Worm (Caenorhabditis elegans) whole organism, late embryonic: Measurements from ENCODE around the gene Y73C8C.4.

ENCODE experiments used
- K02D7.2 ChIP-seq: sonication (generic microtip); optimal IDR thresholded peaks from 2 replicates; lab custom pipeline; 2017; ENCODE audit warnings: mild to moderate bottlenecking, missing genetic modification characterization, missing compliant biosample characterization
- K09A11.1 ChIP-seq: sonication (generic microtip); optimal IDR thresholded peaks from 2 replicates; lab custom pipeline; 2017; ENCODE audit warnings: antibody characterized with exemption, mild to moderate bottlenecking, missing genetic modification characterization, missing compliant biosample characterization; ENCODE audit not compliant: insufficient read depth
- ahr-1 ChIP-seq: sonication (generic microtip); optimal IDR thresholded peaks from 2 replicates; lab custom pipeline; 2016; ENCODE audit warnings: missing genetic modification characterization, missing compliant biosample characterization
- ceh-14 ChIP-seq: sonication (generic microtip); optimal IDR thresholded peaks from 2 replicates; lab custom pipeline; 2016; ENCODE audit warnings: missing genotype, missing genetic modification characterization, missing compliant biosample characterization
- ceh-18 ChIP-seq: sonication (generic microtip); optimal IDR thresholded peaks from 2 replicates; lab custom pipeline; 2016; ENCODE audit warnings: missing genetic modification characterization, missing compliant biosample characterization
- ceh-2 ChIP-seq: sonication (generic microtip); optimal IDR thresholded peaks from 2 replicates; lab custom pipeline; 2016; ENCODE audit warnings: missing genotype, missing genetic modification characterization, missing compliant biosample characterization
- ceh-6 ChIP-seq: fragments of 200-800 bp; sonication (Bioruptor generic); optimal IDR thresholded peaks from 2 replicates; lab custom pipeline; 2018; ENCODE audit warnings: mild to moderate bottlenecking, missing genetic modification characterization, missing compliant biosample characterization
- ets-4 ChIP-seq: sonication (generic microtip); optimal IDR thresholded peaks from 2 replicates; lab custom pipeline; 2016; ENCODE audit warnings: missing genetic modification characterization, missing compliant biosample characterization
- fkh-10 ChIP-seq: fragments of 150-350 bp; optimal IDR thresholded peaks from 2 replicates; lab custom pipeline; 2014; ENCODE audit warnings: missing biosample characterization, missing genetic modification reagents, missing genetic modification characterization
- fkh-6 ChIP-seq: sonication (generic microtip); optimal IDR thresholded peaks from 2 replicates; lab custom pipeline; 2016; ENCODE audit warnings: missing genetic modification characterization, missing compliant biosample characterization
- hlh-30 ChIP-seq: sonication (generic microtip); optimal IDR thresholded peaks from 2 replicates; lab custom pipeline; 2017; ENCODE audit warnings: antibody characterized with exemption, missing genetic modification characterization, missing compliant biosample characterization; ENCODE audit not compliant: insufficient read depth
- hlh-6 ChIP-seq: sonication (generic microtip); optimal IDR thresholded peaks from 2 replicates; lab custom pipeline; 2016; ENCODE audit warnings: missing genotype, missing genetic modification characterization, missing compliant biosample characterization
- hlh-8 ChIP-seq: sonication (generic microtip); optimal IDR thresholded peaks from 2 replicates; lab custom pipeline; 2016; ENCODE audit warnings: missing genotype, missing genetic modification characterization, missing compliant biosample characterization
- lim-6 ChIP-seq: sonication (generic microtip); optimal IDR thresholded peaks from 2 replicates; lab custom pipeline; 2016; ENCODE audit warnings: missing genetic modification characterization, missing compliant biosample characterization
- lin-11 ChIP-seq: fragments of 200-800 bp; sonication (Bioruptor generic); optimal IDR thresholded peaks from 2 replicates; lab custom pipeline; 2018; ENCODE audit warnings: mild to moderate bottlenecking, missing genetic modification characterization, missing compliant biosample characterization
- npax-4 ChIP-seq: sonication (generic microtip); optimal IDR thresholded peaks from 2 replicates; lab custom pipeline; 2016; ENCODE audit warnings: missing genetic modification characterization, missing compliant biosample characterization
- pag-3 ChIP-seq: sonication (generic microtip); optimal IDR thresholded peaks from 2 replicates; lab custom pipeline; 2016; ENCODE audit warnings: missing compliant biosample characterization, missing genetic modification characterization, borderline replicate concordance
- pat-9 ChIP-seq: fragments of 200-800 bp; sonication (Bioruptor generic); optimal IDR thresholded peaks from 2 replicates; lab custom pipeline; 2018; ENCODE audit warnings: mild to moderate bottlenecking, missing genetic modification characterization, moderate library complexity, missing compliant biosample characterization
- pros-1 ChIP-seq: fragments of 150-350 bp; optimal IDR thresholded peaks from 2 replicates; lab custom pipeline; 2014; ENCODE audit warnings: missing biosample characterization, missing genetic modification reagents, missing genetic modification characterization
- rnt-1 ChIP-seq: sonication (generic microtip); optimal IDR thresholded peaks from 2 replicates; lab custom pipeline; 2016; ENCODE audit warnings: missing genetic modification characterization, missing compliant biosample characterization
- sdc-2 ChIP-seq: sonication (generic microtip); optimal IDR thresholded peaks from 2 replicates; lab custom pipeline; 2016; ENCODE audit warnings: missing genotype, missing genetic modification characterization, missing compliant biosample characterization
- tbx-2 ChIP-seq: sonication (generic microtip); optimal IDR thresholded peaks from 2 replicates; lab custom pipeline; 2016; ENCODE audit warnings: missing genetic modification characterization, missing compliant biosample characterization
- unc-3 ChIP-seq, 2 experiments: fragments of 200-800 bp in 1 of 2; sonication (Bioruptor generic) in 1 of 2; sonication (generic microtip) in 1 of 2; conservative IDR thresholded peaks in 1 of 2; optimal IDR thresholded peaks in 1 of 2; 2 replicates each; pipeline versions ENCODE4 v1.3.6 to Lab custom; 2016 to 2022; ENCODE audit warnings: missing compliant biosample characterization in 2 of 2, missing genetic modification characterization in 2 of 2, missing genetic modification reagents in 1 of 2
- unc-86 ChIP-seq: sonication (generic microtip); optimal IDR thresholded peaks from 2 replicates; lab custom pipeline; 2016; ENCODE audit warnings: missing genetic modification characterization, missing compliant biosample characterization
- zip-5 ChIP-seq: sonication (generic microtip); optimal IDR thresholded peaks from 2 replicates; lab custom pipeline; 2016; ENCODE audit warnings: missing genetic modification characterization, missing compliant biosample characterization
- ztf-16 ChIP-seq: sonication (generic microtip); optimal IDR thresholded peaks from 2 replicates; lab custom pipeline; 2017; ENCODE audit warnings: missing genetic modification characterization, missing compliant biosample characterization

The Y73C8C.4 gene

DNA sequence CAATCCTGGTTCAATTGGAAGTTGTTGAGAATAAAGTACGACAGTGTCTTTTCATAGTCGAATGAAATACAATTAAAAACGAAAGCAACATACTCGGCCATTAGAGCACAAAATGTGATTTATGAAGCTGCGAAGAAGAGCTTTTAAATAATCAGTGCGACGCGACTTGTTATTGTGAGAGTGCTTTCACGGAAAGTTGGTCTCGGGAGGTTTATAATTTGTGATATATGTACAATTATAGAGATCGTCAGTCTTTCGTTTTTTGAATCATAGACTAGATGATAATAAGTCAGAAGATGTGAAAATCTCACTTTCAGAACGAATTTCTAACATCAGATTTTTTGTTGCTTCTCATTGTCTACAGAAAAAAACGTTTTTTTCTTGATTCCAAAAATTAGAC, 39.9 kb downstream of the Y73C8C.4 start, which contains the start of gene srt-15:
TSS of gene srt-15 (minus strand) at position 101 of the 400 bp plus-strand sequence.
- TF ChIP-seq K09A11.1 (tag; lab: Kevin White, UChicago): no peak
- TF ChIP-seq, all 69 proteins: peak for 0

- TF ChIP-seq ztf-16 (tag; lab: Kevin White, UChicago): no peak
- no peak for TF ChIP-seq tbx-2 (tag; lab: Kevin White, UChicago)
- TF ChIP-seq hlh-8 (tag; lab: Kevin White, UChicago): no peak
- TF ChIP-seq lim-6: no peak
- no peak for TF ChIP-seq sdc-2 (tag; lab: Kevin White, UChicago)
- no peak for TF ChIP-seq zip-5 (tag; lab: Kevin White, UChicago)
- no peak for TF ChIP-seq rnt-1
- TF ChIP-seq ceh-6 (GFP tag; lab: Kevin White, UChicago): no peak
- no peak for TF ChIP-seq ceh-18 (tag; lab: Kevin White, UChicago)
- TF ChIP-seq ceh-2 (tag; lab: Kevin White, UChicago): no peak
- TF ChIP-seq npax-4 (tag; lab: Kevin White, UChicago): no peak
- TF ChIP-seq ceh-14: no peak
- TF ChIP-seq hlh-30 (tag; lab: Kevin White, UChicago): no peak
- TF ChIP-seq ets-4 (tag; lab: Kevin White, UChicago): no peak
- TF ChIP-seq pag-3: no peak
- no peak for TF ChIP-seq pros-1 (tag; lab: Kevin White, UChicago)
- TF ChIP-seq pat-9 (tag; lab: Kevin White, UChicago): no peak
- TF ChIP-seq unc-3 (GFP tag; conservative IDR thresholded peaks at IDR 0.05; lab: Robert Waterston, UW): no peak
- no peak for TF ChIP-seq unc-3 (tag; optimal IDR thresholded peaks at IDR 0.05; lab: Kevin White, UChicago)
Measured at ce11 chrV:3058996-3059395, 43.0 kb downstream of the Y73C8C.4 start, which contains the start of gene str-244. Gene str-244, minus strand, starts transcription at chrV:3059096.

- no peak for TF ChIP-seq fkh-10 (GFP tag; lab: Kevin White, UChicago)
- no peak for TF ChIP-seq lin-11
- no peak for TF ChIP-seq ahr-1 (tag; lab: Kevin White, UChicago)
- TF ChIP-seq npax-4 (tag; lab: Kevin White, UChicago): no peak
- TF ChIP-seq hlh-6 (tag; lab: Kevin White, UChicago): no peak
- no peak for TF ChIP-seq fkh-6 (tag; lab: Kevin White, UChicago)
- no peak for TF ChIP-seq unc-86 (tag; lab: Kevin White, UChicago)
- TF ChIP-seq K02D7.2: no peak
- no peak for TF ChIP-seq hlh-30 (tag; lab: Kevin White, UChicago)
Measured at ce11 chrV:3054254-3054653, 47.7 kb downstream of the Y73C8C.4 start, which contains the start of gene C50H11.8. Gene C50H11.8, plus strand, starts transcription at chrV:3054554.
